Fruit fly (Drosophila melanogaster) whole organism, embryonic: ENCODE data around the gene CG45073.

Source experiments
- Asciz ChIP-seq: fragments of 200-800 bp; sonication (Bioruptor generic); optimal IDR thresholded peaks from 2 replicates; lab custom pipeline; 2017; ENCODE audit warnings: missing biosample characterization, mild to moderate bottlenecking, missing genetic modification characterization, missing genetic modification reagents
- Atf3 ChIP-seq: fragments of 200-800 bp; sonication (Bioruptor generic); optimal IDR thresholded peaks from 3 replicates; lab custom pipeline; 2016; ENCODE audit warnings: missing biosample characterization, missing genetic modification characterization
- Awh ChIP-seq: fragments of 200-800 bp; sonication (Bioruptor generic); IDR thresholded peaks from 2 replicates; pipeline ENCODE4, ENCODE4 v1.3.6; 2022; ENCODE audit warnings: missing biosample characterization, missing genetic modification characterization
- CG10321 ChIP-seq: fragments of 200-800 bp; sonication (Bioruptor generic); IDR thresholded peaks from 2 replicates; pipeline ENCODE4 v1.3.6; 2022; ENCODE audit warnings: missing biosample characterization, missing genetic modification characterization
- CG10431 ChIP-seq: fragments of 200-800 bp; sonication (Bioruptor generic); optimal IDR thresholded peaks from 3 replicates; lab custom pipeline; 2018; ENCODE audit warnings: missing biosample characterization, mild to moderate bottlenecking, missing genetic modification characterization
- CG11695 ChIP-seq: fragments of 200-800 bp; sonication (Bioruptor generic); IDR thresholded peaks from 3 replicates; pipeline ENCODE4 v1.3.6; 2022; ENCODE audit warnings: missing biosample characterization, missing genetic modification characterization
- CG12659 ChIP-seq: fragments of 200-800 bp; sonication (Bioruptor generic); optimal IDR thresholded peaks from 3 replicates; lab custom pipeline; 2017; ENCODE audit warnings: mild to moderate bottlenecking, missing biosample characterization, missing genetic modification reagents, missing genetic modification characterization
- CG14014 ChIP-seq: fragments of 200-800 bp; sonication (Bioruptor generic); IDR thresholded peaks from 2 replicates; pipeline ENCODE4 v1.3.6; 2022; ENCODE audit warnings: missing biosample characterization, missing genetic modification characterization
- CG14050 ChIP-seq: fragments of 200-800 bp; sonication (Bioruptor generic); IDR thresholded peaks from 3 replicates; pipeline ENCODE4 v1.3.6; 2022; ENCODE audit warnings: missing biosample characterization, missing genetic modification characterization
- CG16779 ChIP-seq: fragments of 200-800 bp; sonication (Bioruptor generic); IDR thresholded peaks from 2 replicates; pipeline ENCODE4 v1.3.6; 2022; ENCODE audit warnings: missing biosample characterization, missing genetic modification characterization
- CG2678 ChIP-seq: fragments of 200-800 bp; sonication (Bioruptor generic); optimal IDR thresholded peaks from 3 replicates; lab custom pipeline; 2019; ENCODE audit warnings: missing biosample characterization, mild to moderate bottlenecking, missing genetic modification characterization, moderate library complexity
- CG30431 ChIP-seq: fragments of 200-800 bp; sonication (Bioruptor generic); optimal IDR thresholded peaks from 2 replicates; lab custom pipeline; 2017; ENCODE audit warnings: missing biosample characterization, missing genetic modification characterization
- CG3838 ChIP-seq: fragments of 200-800 bp; sonication (Bioruptor generic); optimal IDR thresholded peaks from 3 replicates; lab custom pipeline; 2016; ENCODE audit warnings: missing biosample characterization, missing genetic modification characterization
- CG3847 ChIP-seq: fragments of 200-800 bp; sonication (Bioruptor generic); IDR thresholded peaks from 2 replicates; pipeline ENCODE4 v1.3.6; 2022; ENCODE audit warnings: missing biosample characterization, missing genetic modification characterization
- CG4328 ChIP-seq: fragments of 200-800 bp; sonication (Bioruptor generic); optimal IDR thresholded peaks from 3 replicates; lab custom pipeline; 2017; ENCODE audit warnings: missing biosample characterization, missing genetic modification reagents, missing genetic modification characterization
- CG4820 ChIP-seq: fragments of 200-800 bp; sonication (Bioruptor generic); optimal IDR thresholded peaks from 3 replicates; lab custom pipeline; 2016; ENCODE audit warnings: missing biosample characterization, missing genetic modification characterization
- CG5180 ChIP-seq: fragments of 200-800 bp; sonication (Bioruptor generic); optimal IDR thresholded peaks from 3 replicates; lab custom pipeline; 2017; ENCODE audit warnings: missing biosample characterization, missing genetic modification characterization, mild to moderate bottlenecking, moderate library complexity, missing genetic modification reagents
- CG6813 ChIP-seq: fragments of 200-800 bp; sonication (Bioruptor generic); optimal IDR thresholded peaks from 2 replicates; lab custom pipeline; 2017; ENCODE audit warnings: missing biosample characterization, missing genetic modification characterization, mild to moderate bottlenecking, moderate library complexity, missing genetic modification reagents
- CG7928 ChIP-seq: fragments of 200-800 bp; sonication (Bioruptor generic); optimal IDR thresholded peaks from 2 replicates; lab custom pipeline; 2017; ENCODE audit warnings: missing biosample characterization, mild to moderate bottlenecking, missing genetic modification characterization
- CG8765 ChIP-seq: fragments of 200-800 bp; sonication (Bioruptor generic); IDR thresholded peaks from 2 replicates; pipeline ENCODE4 v1.3.6; 2022; ENCODE audit warnings: missing biosample characterization, missing genetic modification characterization
- CG9876 ChIP-seq: fragments of 200-800 bp; sonication (Bioruptor generic); optimal IDR thresholded peaks from 2 replicates; lab custom pipeline; 2016; ENCODE audit warnings: missing biosample characterization, missing genetic modification characterization
- Dbx ChIP-seq: fragments of 200-800 bp; sonication (Bioruptor generic); IDR thresholded peaks from 3 replicates; pipeline ENCODE4 v1.3.6; 2022; ENCODE audit warnings: missing biosample characterization, missing genetic modification characterization
- Fer1 ChIP-seq: fragments of 200-800 bp; sonication (Bioruptor generic); optimal IDR thresholded peaks from 2 replicates; lab custom pipeline; 2017; ENCODE audit warnings: missing biosample characterization, mild to moderate bottlenecking, missing genetic modification characterization
- Fer2 ChIP-seq: fragments of 200-800 bp; sonication (Bioruptor generic); optimal IDR thresholded peaks from 2 replicates; lab custom pipeline; 2018; ENCODE audit warnings: missing biosample characterization, mild to moderate bottlenecking, missing genetic modification characterization, moderate library complexity
- H15 ChIP-seq: fragments of 200-800 bp; sonication (Bioruptor generic); IDR thresholded peaks from 3 replicates; pipeline ENCODE4 v1.3.6; 2022; ENCODE audit warnings: missing biosample characterization, missing genetic modification characterization
- Mad ChIP-seq: fragments of 200-800 bp; sonication (Bioruptor generic); optimal IDR thresholded peaks from 2 replicates; lab custom pipeline; 2016; ENCODE audit warnings: missing biosample characterization, missing genetic modification characterization
- NFAT ChIP-seq: fragments of 200-800 bp; sonication (Bioruptor generic); IDR thresholded peaks from 2 replicates; pipeline ENCODE4 v1.3.6; 2022; ENCODE audit warnings: missing biosample characterization, missing genetic modification characterization
- Nf-YB ChIP-seq: fragments of 200-800 bp; sonication (Bioruptor generic); optimal IDR thresholded peaks from 3 replicates; lab custom pipeline; 2019; ENCODE audit warnings: missing biosample characterization, mild to moderate bottlenecking, missing genetic modification characterization, moderate library complexity
- Oli ChIP-seq: fragments of 200-800 bp; sonication (Bioruptor generic); optimal IDR thresholded peaks from 2 replicates; lab custom pipeline; 2018; ENCODE audit warnings: missing biosample characterization, mild to moderate bottlenecking, missing genetic modification characterization, moderate library complexity
- Ptx1 ChIP-seq: fragments of 200-800 bp; sonication (Bioruptor generic); IDR thresholded peaks from 2 replicates; pipeline ENCODE4 v1.3.6; 2022; ENCODE audit warnings: missing biosample characterization, missing genetic modification characterization
- Sin3A ChIP-seq: fragments of >200 bp; optimal IDR thresholded peaks from 2 replicates; lab custom pipeline; 2018
- Sox100B ChIP-seq: fragments of 200-800 bp; sonication (Bioruptor generic); optimal IDR thresholded peaks from 3 replicates; lab custom pipeline; 2018; ENCODE audit warnings: missing biosample characterization, mild to moderate bottlenecking, missing genetic modification characterization
- Xbp1 ChIP-seq: fragments of 200-800 bp; sonication (Bioruptor generic); optimal IDR thresholded peaks from 3 replicates; lab custom pipeline; 2016; ENCODE audit warnings: missing biosample characterization, mild to moderate bottlenecking, missing genetic modification characterization
- ab ChIP-seq: fragments of 200-800 bp; sonication (Bioruptor generic); optimal IDR thresholded peaks from 2 replicates; lab custom pipeline; 2016; ENCODE audit warnings: missing biosample characterization, missing genetic modification characterization
- cad ChIP-seq: fragments of >200 bp; optimal IDR thresholded peaks from 2 replicates; lab custom pipeline; 2017; ENCODE audit warnings: missing biosample characterization, missing genetic modification characterization
- chinmo ChIP-seq: fragments of 200-800 bp; sonication (Bioruptor generic); IDR thresholded peaks from 4 replicates; pipeline ENCODE4 v1.3.6; 2022; ENCODE audit warnings: missing biosample characterization, missing genetic modification characterization; ENCODE audit not compliant: partially characterized antibody
- corto ChIP-seq: fragments of 200-800 bp; sonication (Bioruptor generic); optimal IDR thresholded peaks from 2 replicates; lab custom pipeline; 2016; ENCODE audit warnings: missing biosample characterization, mild to moderate bottlenecking, missing genetic modification characterization, moderate library complexity
- en ChIP-seq: fragments of 200-800 bp; sonication (Bioruptor generic); optimal IDR thresholded peaks from 2 replicates; lab custom pipeline; 2016; ENCODE audit warnings: missing biosample characterization, missing genetic modification characterization
- eve ChIP-seq, 2 experiments: fragments of >200 bp; optimal IDR thresholded peaks; 2 replicates each; lab custom pipeline; 2017; ENCODE audit warnings: missing biosample characterization in 2 of 2, missing genetic modification characterization in 2 of 2
- gfzf ChIP-seq: fragments of 200-800 bp; sonication (Bioruptor generic); optimal IDR thresholded peaks from 2 replicates; lab custom pipeline; 2016; ENCODE audit warnings: missing biosample characterization, mild to moderate bottlenecking, missing genetic modification characterization, moderate library complexity
- klu ChIP-seq: fragments of 200-800 bp; sonication (Bioruptor generic); IDR thresholded peaks from 2 replicates; pipeline ENCODE4 v1.3.6; 2022; ENCODE audit warnings: missing biosample characterization, missing genetic modification characterization
- prd ChIP-seq, 3 experiments: fragments of >200 bp in 2 of 3; fragments of 200-800 bp in 1 of 3; sonication (Bioruptor generic) in 1 of 3; optimal IDR thresholded peaks in 2 of 3; IDR thresholded peaks in 1 of 3; 2 replicates in 2 of 3; 3 replicates in 1 of 3; pipeline versions ENCODE4 v1.3.6 to Lab custom; 2017 to 2022; ENCODE audit warnings: missing biosample characterization in 1 of 3, missing genetic modification characterization in 1 of 3
- row ChIP-seq: fragments of 200-800 bp; sonication (Bioruptor generic); IDR thresholded peaks from 3 replicates; pipeline ENCODE4 v1.3.6; 2022; ENCODE audit warnings: missing biosample characterization, missing genetic modification characterization
- salm ChIP-seq: fragments of 200-800 bp; sonication (Bioruptor generic); optimal IDR thresholded peaks from 2 replicates; lab custom pipeline; 2018; ENCODE audit warnings: missing biosample characterization, mild to moderate bottlenecking, missing genetic modification characterization
- sc ChIP-seq, 3 experiments: fragments of >200 bp in 2 of 3; fragments of 200-800 bp in 1 of 3; sonication (Bioruptor generic) in 1 of 3; optimal IDR thresholded peaks; 2 replicates in 2 of 3; 3 replicates in 1 of 3; lab custom pipeline; 2017; ENCODE audit warnings: mild to moderate bottlenecking in 1 of 3, missing biosample characterization in 1 of 3, missing genetic modification characterization in 1 of 3, missing genetic modification reagents in 1 of 3
- sim ChIP-seq: fragments of 200-800 bp; sonication (Bioruptor generic); IDR thresholded peaks from 2 replicates; pipeline ENCODE4 v1.3.6; 2022; ENCODE audit warnings: missing biosample characterization, missing genetic modification characterization
- tna ChIP-seq: fragments of 200-800 bp; sonication (Bioruptor generic); IDR thresholded peaks from 2 replicates; pipeline ENCODE4 v1.3.6; 2022; ENCODE audit warnings: missing biosample characterization, missing genetic modification characterization; ENCODE audit not compliant: partially characterized antibody
- unpg ChIP-seq: fragments of 200-800 bp; sonication (Bioruptor generic); optimal IDR thresholded peaks from 3 replicates; lab custom pipeline; 2018; ENCODE audit warnings: missing biosample characterization, mild to moderate bottlenecking, missing genetic modification characterization, moderate library complexity
- vnd ChIP-seq: fragments of 200-800 bp; sonication (Bioruptor generic); IDR thresholded peaks from 3 replicates; pipeline ENCODE4 v1.3.6; 2022; ENCODE audit warnings: missing biosample characterization, missing genetic modification characterization; ENCODE audit not compliant: partially characterized antibody

CG45073 gene

dm6 chr3R:30102806-30103619 is 21.5 kb downstream of the CG45073 start (continued):
- peak; percentile 18 for TF ChIP-seq CG6813 (GFP tag; lab: Kevin White, UChicago)
- TF ChIP-seq ab (GFP tag; lab: Kevin White, UChicago): no peak
- no peak for TF ChIP-seq Oli (tag; lab: Kevin White, UChicago)
- TF ChIP-seq Sox100B (GFP tag; lab: Kevin White, UChicago): no peak
- TF ChIP-seq Xbp1: no peak
- no peak for TF ChIP-seq CG5180 (GFP tag; lab: Kevin White, UChicago)
- TF ChIP-seq Fer2 (tag; lab: Kevin White, UChicago): no peak
- 0 out of 2 replicates have a peak, but pooled peaks have one; percentile 20 for TF ChIP-seq Ptx1 (GFP tag; lab: Robert Waterston, UW)
- TF ChIP-seq gfzf: no peak
- peak; percentile 33; the same call in 1 of the 2 replicates for TF ChIP-seq NFAT (GFP tag; lab: Robert Waterston, UW)
- TF ChIP-seq CG10431 (GFP tag; lab: Kevin White, UChicago): no peak
- no peak for TF ChIP-seq CG10321 (GFP tag; lab: Robert Waterston, UW)
- no peak for TF ChIP-seq CG11695
- no peak for TF ChIP-seq CG30431 (GFP tag; lab: Kevin White, UChicago)
- no peak for TF ChIP-seq CG8765 (GFP tag; lab: Robert Waterston, UW)
- TF ChIP-seq Fer1: peak; percentile 48
- no peak for TF ChIP-seq CG12659
- no peak for TF ChIP-seq salm (tag; lab: Kevin White, UChicago)
- no peak for TF ChIP-seq Awh
- no peak for TF ChIP-seq Asciz
- TF ChIP-seq tna: no peak
- no peak for TF ChIP-seq cad
- TF ChIP-seq en (GFP tag; lab: Kevin White, UChicago): no peak
- 0 out of 2 replicates have a peak, but pooled peaks have one; percentile 43 for TF ChIP-seq CG16779 (GFP tag; lab: Robert Waterston, UW)
- TF ChIP-seq sim: no peak
- no peak for TF ChIP-seq Sin3A (lab: Kevin White, UChicago)
- TF ChIP-seq sc (optimal IDR thresholded peaks at IDR 0.05; lab: Kevin White, UChicago): no peak
- no peak for TF ChIP-seq sc (GFP tag; optimal IDR thresholded peaks at IDR 0.05; lab: Kevin White, UChicago)
- TF ChIP-seq unpg (GFP tag; lab: Kevin White, UChicago): no peak
- peak; percentile 18; the same call in 1 of the 3 replicates for TF ChIP-seq Dbx (GFP tag; lab: Robert Waterston, UW)
- no peak for TF ChIP-seq CG4820
- TF ChIP-seq Atf3 (GFP tag; lab: Kevin White, UChicago): no peak
- no peak for TF ChIP-seq H15 (GFP tag; lab: Robert Waterston, UW)
- TF ChIP-seq CG9876 (GFP tag; lab: Kevin White, UChicago): no peak
- TF ChIP-seq vnd (GFP tag; lab: Robert Waterston, UW): no peak
- TF ChIP-seq CG4328 (GFP tag; lab: Kevin White, UChicago): peak; percentile 27
- TF ChIP-seq CG3847: no peak
- no peak for TF ChIP-seq prd (optimal IDR thresholded peaks at IDR 0.05; lab: Kevin White, UChicago)
- no peak for TF ChIP-seq prd (GFP tag; IDR thresholded peaks at IDR 0.05; lab: Robert Waterston, UW)
- no peak for TF ChIP-seq klu (GFP tag; lab: Robert Waterston, UW)
- peak; percentile 0 for TF ChIP-seq Nf-YB (GFP tag; lab: Kevin White, UChicago)
- no peak for TF ChIP-seq CG7928
- no peak for TF ChIP-seq CG3838 (GFP tag; lab: Kevin White, UChicago)
- TF ChIP-seq CG14050: no peak
- peak; percentile 45 for TF ChIP-seq CG2678 (tag; lab: Kevin White, UChicago)
- no peak for TF ChIP-seq CG14014 (GFP tag; lab: Robert Waterston, UW)
- 0 out of 4 replicates have a peak, but pooled peaks have one; percentile 36 for TF ChIP-seq chinmo (GFP tag; lab: Robert Waterston, UW)
- no peak for TF ChIP-seq corto (GFP tag; lab: Kevin White, UChicago)
- peak; percentile 35; the same call in 1 of the 3 replicates for TF ChIP-seq row (GFP tag; lab: Robert Waterston, UW)
- no peak for TF ChIP-seq eve (GFP tag; optimal IDR thresholded peaks at IDR 0.05; lab: Kevin White, UChicago)
- TF ChIP-seq Mad (GFP tag; lab: Kevin White, UChicago): no peak
